Worm (Caenorhabditis elegans) whole organism, late embryonic: ENCODE results near the gene F49F1.15.

Source experiments
- ama-1 ChIP-seq: fragments of 150-350 bp; optimal IDR thresholded peaks from 2 replicates; lab custom pipeline; 2014
- ceh-31 ChIP-seq: sonication (generic microtip); optimal IDR thresholded peaks from 2 replicates; lab custom pipeline; 2016; ENCODE audit warnings: missing genetic modification characterization, missing compliant biosample characterization
- eyg-1 ChIP-seq: sonication (generic microtip); optimal IDR thresholded peaks from 2 replicates; lab custom pipeline; 2016; ENCODE audit warnings: missing genotype, missing genetic modification characterization, missing compliant biosample characterization
- hlh-30 ChIP-seq: sonication (generic microtip); optimal IDR thresholded peaks from 2 replicates; lab custom pipeline; 2017; ENCODE audit warnings: antibody characterized with exemption, missing genetic modification characterization, missing compliant biosample characterization; ENCODE audit not compliant: insufficient read depth
- npax-4 ChIP-seq: sonication (generic microtip); optimal IDR thresholded peaks from 2 replicates; lab custom pipeline; 2016; ENCODE audit warnings: missing genetic modification characterization, missing compliant biosample characterization
- odd-2 ChIP-seq: sonication (generic microtip); optimal IDR thresholded peaks from 2 replicates; lab custom pipeline; 2017; ENCODE audit warnings: antibody characterized with exemption, mild to moderate bottlenecking, missing genetic modification characterization, missing compliant biosample characterization
- unc-55 ChIP-seq: sonication (generic microtip); optimal IDR thresholded peaks from 2 replicates; lab custom pipeline; 2017; ENCODE audit warnings: missing biosample characterization, missing genetic modification reagents, missing genetic modification characterization

DNA sequence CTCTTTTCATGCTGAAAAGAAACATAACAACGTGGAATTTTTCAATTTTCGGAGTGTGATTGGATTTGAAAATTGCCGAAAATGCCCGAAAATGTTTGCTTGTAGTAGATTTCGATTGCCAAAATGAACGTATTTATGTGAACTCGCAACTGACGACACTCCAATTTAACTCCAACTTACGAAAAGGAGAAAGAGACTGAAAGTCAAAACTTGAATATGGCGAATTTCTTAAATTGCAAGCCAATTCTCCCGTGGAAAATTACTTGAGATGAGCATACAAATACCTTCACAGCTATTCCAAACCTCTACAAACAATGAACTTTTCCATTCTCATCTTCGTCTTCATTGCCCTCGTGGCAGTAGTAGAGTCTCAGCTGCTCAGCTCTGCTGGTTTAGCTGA is 31.8 kb downstream of the F49F1.15 start:
- TF ChIP-seq hlh-30: no peak
- TF ChIP-seq ceh-31 (tag; lab: Kevin White, UChicago): no peak
- TF ChIP-seq npax-4 (tag; lab: Kevin White, UChicago): no peak
- TF ChIP-seq ama-1 (lab: Kevin White, UChicago): no peak
- no peak for TF ChIP-seq odd-2
- TF ChIP-seq eyg-1 (tag; lab: Kevin White, UChicago): no peak
- no peak for TF ChIP-seq unc-55 (GFP tag; lab: Kevin White, UChicago)
